Worm (Caenorhabditis elegans): ENCODE results near the gene gcy-11.

DNA sequence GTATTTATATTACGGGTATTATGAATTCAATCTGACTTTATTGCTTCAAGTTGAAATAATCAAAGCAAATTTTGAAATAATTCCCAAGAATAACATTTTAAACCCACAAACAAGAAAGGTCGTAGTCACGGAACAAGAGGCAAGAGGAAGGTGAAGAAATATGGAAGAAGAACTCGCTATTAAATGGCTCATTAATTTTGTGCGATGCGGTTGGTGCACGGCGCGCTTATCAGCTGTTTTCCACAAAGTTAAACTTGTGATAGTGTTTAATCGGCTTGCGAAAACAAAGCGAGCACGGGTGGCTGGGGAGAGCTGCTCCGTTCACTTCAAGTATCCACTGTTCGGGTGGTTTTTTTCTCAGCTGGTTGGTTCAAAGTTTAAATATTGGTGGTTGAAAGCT lies 11.6 kb upstream of the gcy-11 start:
- TF ChIP-seq lsy-2 (tag; optimal IDR thresholded peaks at IDR 0.05) (no peak), nhr-90 (tag; optimal IDR thresholded peaks at IDR 0.05; ENCODE audit: poor library complexity) (no peak), mdl-1 (tag; optimal IDR thresholded peaks at IDR 0.05) (no peak), pqm-1 (tag; optimal IDR thresholded peaks at IDR 0.05) (no peak), ceh-82 (tag; optimal IDR thresholded peaks at IDR 0.05) (no peak), jun-1 (tag; optimal IDR thresholded peaks at IDR 0.05) (no peak)
